Fruit fly (Drosophila melanogaster) whole organism, embryonic: ENCODE data around the gene CG33723.

ENCODE experiments used
- Adf1 ChIP-seq: fragments of 200-800 bp; sonication (Bioruptor generic); IDR thresholded peaks from 2 replicates; pipeline ENCODE4 v1.3.6; 2022; ENCODE audit warnings: missing biosample characterization, missing genetic modification characterization
- Aef1 ChIP-seq: fragments of 200-800 bp; sonication (Bioruptor generic); IDR thresholded peaks from 3 replicates; pipeline ENCODE4 v1.3.6; 2022; ENCODE audit warnings: missing biosample characterization, missing genetic modification characterization
- BEAF-32 ChIP-seq: fragments of 200-800 bp; sonication (Bioruptor generic); optimal IDR thresholded peaks from 3 replicates; lab custom pipeline; 2017; ENCODE audit warnings: missing biosample characterization, missing genetic modification characterization, mild to moderate bottlenecking, moderate library complexity, missing genetic modification reagents
- CG10209 ChIP-seq: fragments of 200-800 bp; sonication (Bioruptor generic); optimal IDR thresholded peaks from 3 replicates; lab custom pipeline; 2017; ENCODE audit warnings: missing biosample characterization, mild to moderate bottlenecking, missing genetic modification characterization, missing genetic modification reagents
- CG10959 ChIP-seq: fragments of 200-800 bp; sonication (Bioruptor generic); IDR thresholded peaks from 2 replicates; pipeline ENCODE4 v1.3.6; 2022; ENCODE audit warnings: missing biosample characterization, missing genetic modification characterization
- CG12155 ChIP-seq: fragments of 200-800 bp; sonication (Bioruptor generic); optimal IDR thresholded peaks from 3 replicates; lab custom pipeline; 2016; ENCODE audit warnings: missing biosample characterization, missing genetic modification characterization
- CG12236 ChIP-seq: fragments of 200-800 bp; sonication (Bioruptor generic); optimal IDR thresholded peaks from 2 replicates; lab custom pipeline; 2016; ENCODE audit warnings: missing biosample characterization, missing genetic modification characterization
- CG12659 ChIP-seq: fragments of 200-800 bp; sonication (Bioruptor generic); optimal IDR thresholded peaks from 3 replicates; lab custom pipeline; 2017; ENCODE audit warnings: mild to moderate bottlenecking, missing biosample characterization, missing genetic modification reagents, missing genetic modification characterization
- CG13287 ChIP-seq: fragments of 200-800 bp; sonication (Bioruptor generic); IDR thresholded peaks from 2 replicates; pipeline ENCODE4 v1.3.6; 2022; ENCODE audit warnings: missing biosample characterization, missing genetic modification characterization; ENCODE audit not compliant: partially characterized antibody
- CG14050 ChIP-seq: fragments of 200-800 bp; sonication (Bioruptor generic); IDR thresholded peaks from 3 replicates; pipeline ENCODE4 v1.3.6; 2022; ENCODE audit warnings: missing biosample characterization, missing genetic modification characterization
- CG15696 ChIP-seq: fragments of 200-800 bp; sonication (Bioruptor generic); optimal IDR thresholded peaks from 2 replicates; lab custom pipeline; 2019; ENCODE audit warnings: missing biosample characterization, mild to moderate bottlenecking, missing genetic modification characterization, moderate library complexity
- CG16813 ChIP-seq: fragments of 200-800 bp; sonication (Bioruptor generic); IDR thresholded peaks from 3 replicates; pipeline ENCODE4 v1.3.6; 2022; ENCODE audit warnings: missing biosample characterization, missing genetic modification characterization; ENCODE audit not compliant: partially characterized antibody
- CG16815 ChIP-seq: fragments of 200-800 bp; sonication (Bioruptor generic); optimal IDR thresholded peaks from 3 replicates; lab custom pipeline; 2017; ENCODE audit warnings: missing biosample characterization, mild to moderate bottlenecking, missing genetic modification characterization
- CG17361 ChIP-seq: fragments of 200-800 bp; sonication (Bioruptor generic); IDR thresholded peaks from 3 replicates; pipeline ENCODE4 v1.3.6; 2022; ENCODE audit warnings: missing biosample characterization, missing genetic modification characterization
- CG17912 ChIP-seq: fragments of 200-800 bp; sonication (Bioruptor generic); optimal IDR thresholded peaks from 2 replicates; lab custom pipeline; 2018; ENCODE audit warnings: missing biosample characterization, mild to moderate bottlenecking, missing genetic modification characterization
- CG2116 ChIP-seq: fragments of 200-800 bp; sonication (Bioruptor generic); optimal IDR thresholded peaks from 3 replicates; lab custom pipeline; 2018; ENCODE audit warnings: missing biosample characterization, mild to moderate bottlenecking, missing genetic modification characterization
- CG3163 ChIP-seq: fragments of 200-800 bp; sonication (Bioruptor generic); optimal IDR thresholded peaks from 3 replicates; lab custom pipeline; 2016; ENCODE audit warnings: missing biosample characterization, missing genetic modification characterization
- CG3281 ChIP-seq: fragments of 200-800 bp; sonication (Bioruptor generic); optimal IDR thresholded peaks from 3 replicates; lab custom pipeline; 2017; ENCODE audit warnings: missing biosample characterization, mild to moderate bottlenecking, missing genetic modification characterization
- CG4730 ChIP-seq: fragments of 200-800 bp; sonication (Bioruptor generic); IDR thresholded peaks from 2 replicates; pipeline ENCODE4 v1.3.6; 2022; ENCODE audit warnings: missing biosample characterization, missing genetic modification characterization
- CG6254 ChIP-seq: fragments of 200-800 bp; sonication (Bioruptor generic); optimal IDR thresholded peaks from 3 replicates; lab custom pipeline; 2017; ENCODE audit warnings: mild to moderate bottlenecking, missing biosample characterization, missing genetic modification reagents, missing genetic modification characterization
- CG6683 ChIP-seq: fragments of 200-800 bp; sonication (Bioruptor generic); optimal IDR thresholded peaks from 2 replicates; lab custom pipeline; 2017; ENCODE audit warnings: missing biosample characterization, mild to moderate bottlenecking, missing genetic modification characterization, missing genetic modification reagents
- CG6854 ChIP-seq: fragments of 200-800 bp; sonication (Bioruptor generic); optimal IDR thresholded peaks from 3 replicates; lab custom pipeline; 2017; ENCODE audit warnings: missing biosample characterization, mild to moderate bottlenecking, missing genetic modification characterization
- CG7271 ChIP-seq: fragments of 200-800 bp; sonication (Bioruptor generic); optimal IDR thresholded peaks from 2 replicates; lab custom pipeline; 2018; ENCODE audit warnings: missing biosample characterization, mild to moderate bottlenecking, missing genetic modification characterization, moderate library complexity
- CG8281 ChIP-seq: fragments of 200-800 bp; sonication (Bioruptor generic); optimal IDR thresholded peaks from 2 replicates; lab custom pipeline; 2018; ENCODE audit warnings: missing biosample characterization, mild to moderate bottlenecking, missing genetic modification characterization, moderate library complexity
- CG9437 ChIP-seq: fragments of 200-800 bp; sonication (Bioruptor generic); optimal IDR thresholded peaks from 2 replicates; lab custom pipeline; 2018; ENCODE audit warnings: missing biosample characterization, mild to moderate bottlenecking, missing genetic modification characterization
- CTCF ChIP-seq: fragments of 200-800 bp; sonication (Bioruptor generic); optimal IDR thresholded peaks from 2 replicates; lab custom pipeline; 2017; ENCODE audit warnings: missing biosample characterization, mild to moderate bottlenecking, missing genetic modification characterization, moderate library complexity
- Dip3 ChIP-seq: fragments of 200-800 bp; sonication (Bioruptor generic); optimal IDR thresholded peaks from 3 replicates; lab custom pipeline; 2016; ENCODE audit warnings: missing biosample characterization, missing genetic modification characterization
- Elba2 ChIP-seq: fragments of 200-800 bp; sonication (Bioruptor generic); optimal IDR thresholded peaks from 3 replicates; lab custom pipeline; 2016; ENCODE audit warnings: missing biosample characterization, missing genetic modification characterization
- Fer1 ChIP-seq: fragments of 200-800 bp; sonication (Bioruptor generic); optimal IDR thresholded peaks from 2 replicates; lab custom pipeline; 2017; ENCODE audit warnings: missing biosample characterization, mild to moderate bottlenecking, missing genetic modification characterization
- Kr ChIP-seq: fragments of 200-800 bp; sonication (Bioruptor generic); optimal IDR thresholded peaks from 2 replicates; lab custom pipeline; 2017; ENCODE audit warnings: missing biosample characterization, mild to moderate bottlenecking, missing genetic modification characterization
- MTF-1 ChIP-seq: fragments of 200-800 bp; sonication (Bioruptor generic); optimal IDR thresholded peaks from 2 replicates; lab custom pipeline; 2018; ENCODE audit warnings: missing biosample characterization, mild to moderate bottlenecking, missing genetic modification characterization, borderline replicate concordance
- Med ChIP-seq: fragments of 200-800 bp; sonication (Bioruptor generic); peaks from one replicate; lab custom pipeline; 2016; ENCODE audit warnings: missing biosample characterization, missing genetic modification characterization, mild to moderate bottlenecking, inconsistent platforms, moderate library complexity
- Opbp ChIP-seq: fragments of 200-800 bp; sonication (Bioruptor generic); IDR thresholded peaks from 3 replicates; pipeline ENCODE4 v1.3.6; 2022; ENCODE audit warnings: missing biosample characterization, missing genetic modification characterization; ENCODE audit not compliant: partially characterized antibody
- Sox102F ChIP-seq: fragments of 200-800 bp; sonication (Bioruptor generic); optimal IDR thresholded peaks from 2 replicates; lab custom pipeline; 2018; ENCODE audit warnings: missing biosample characterization, mild to moderate bottlenecking, missing genetic modification characterization, moderate library complexity
- Sry-δ ChIP-seq: fragments of 200-800 bp; sonication (Bioruptor generic); optimal IDR thresholded peaks from 2 replicates; lab custom pipeline; 2016; ENCODE audit warnings: missing biosample characterization, missing genetic modification characterization
- Ssrp ChIP-seq: fragments of 200-800 bp; sonication (Bioruptor generic); optimal IDR thresholded peaks from 2 replicates; lab custom pipeline; 2018; ENCODE audit warnings: missing biosample characterization, mild to moderate bottlenecking, missing genetic modification characterization, moderate library complexity
- Tbp ChIP-seq: fragments of >200 bp; optimal IDR thresholded peaks from 2 replicates; lab custom pipeline; 2018; ENCODE audit warnings: missing biosample characterization, missing genetic modification characterization
- Vsx1 ChIP-seq: fragments of 200-800 bp; sonication (Bioruptor generic); optimal IDR thresholded peaks from 2 replicates; lab custom pipeline; 2017; ENCODE audit warnings: missing biosample characterization, mild to moderate bottlenecking, missing genetic modification characterization, missing genetic modification reagents
- bsh ChIP-seq, 2 experiments: fragments of 200-800 bp; sonication (Bioruptor generic); optimal IDR thresholded peaks; 2 replicates each; lab custom pipeline; 2017 to 2018; ENCODE audit warnings: mild to moderate bottlenecking in 2 of 2, missing biosample characterization in 2 of 2, missing genetic modification characterization in 2 of 2, moderate library complexity in 1 of 2
- chif ChIP-seq, 2 experiments: fragments of 200-800 bp; sonication (Bioruptor generic); optimal IDR thresholded peaks; 3 replicates each; lab custom pipeline; 2016; ENCODE audit warnings: missing biosample characterization in 2 of 2, missing genetic modification characterization in 2 of 2
- insv ChIP-seq, 2 experiments: fragments of 200-800 bp; sonication (Bioruptor generic); optimal IDR thresholded peaks; 3 replicates each; lab custom pipeline; 2016 to 2018; ENCODE audit warnings: missing biosample characterization in 2 of 2, missing genetic modification characterization in 2 of 2
- klu ChIP-seq: fragments of 200-800 bp; sonication (Bioruptor generic); IDR thresholded peaks from 2 replicates; pipeline ENCODE4 v1.3.6; 2022; ENCODE audit warnings: missing biosample characterization, missing genetic modification characterization
- otp ChIP-seq: fragments of 200-800 bp; sonication (Bioruptor generic); IDR thresholded peaks from 3 replicates; pipeline ENCODE4, ENCODE4 v1.3.6; 2022; ENCODE audit warnings: missing biosample characterization, missing genetic modification characterization
- sc ChIP-seq, 3 experiments: fragments of >200 bp in 2 of 3; fragments of 200-800 bp in 1 of 3; sonication (Bioruptor generic) in 1 of 3; optimal IDR thresholded peaks; 2 replicates in 2 of 3; 3 replicates in 1 of 3; lab custom pipeline; 2017; ENCODE audit warnings: mild to moderate bottlenecking in 1 of 3, missing biosample characterization in 1 of 3, missing genetic modification characterization in 1 of 3, missing genetic modification reagents in 1 of 3
- scrt ChIP-seq: fragments of 200-800 bp; sonication (Bioruptor generic); optimal IDR thresholded peaks from 2 replicates; lab custom pipeline; 2018; ENCODE audit warnings: missing biosample characterization, mild to moderate bottlenecking, missing genetic modification characterization, moderate library complexity
- sisA ChIP-seq: fragments of 200-800 bp; sonication (Bioruptor generic); IDR thresholded peaks from 2 replicates; pipeline ENCODE4 v1.3.6; 2022; ENCODE audit warnings: missing biosample characterization, missing genetic modification characterization
- tin ChIP-seq: fragments of 200-800 bp; sonication (Bioruptor generic); optimal IDR thresholded peaks from 3 replicates; lab custom pipeline; 2016; ENCODE audit warnings: missing biosample characterization, missing genetic modification characterization
- zf30C ChIP-seq: fragments of 200-800 bp; sonication (Bioruptor generic); optimal IDR thresholded peaks from 3 replicates; lab custom pipeline; 2018; ENCODE audit warnings: missing biosample characterization, mild to moderate bottlenecking, missing genetic modification characterization

The CG33723 gene

dm6 chr2L:9449257-9449972 lies 8.9 kb upstream of the CG33723 start (continued):
- TF ChIP-seq Opbp (GFP tag; lab: Robert Waterston, UW) (peak; percentile 74), CG16815 (GFP tag; lab: Kevin White, UChicago) (peak; percentile 95), MTF-1 (GFP tag; lab: Kevin White, UChicago) (peak; percentile 18), Elba2 (peak; percentile 87), CG17912 (GFP tag; lab: Kevin White, UChicago) (peak; percentile 78), Ssrp (tag; lab: Kevin White, UChicago) (peak; percentile 99), Med (peak; percentile 94), klu (GFP tag; lab: Robert Waterston, UW) (peak; percentile 96; the same call in 1 of the 2 replicates), CG12155 (GFP tag; lab: Kevin White, UChicago) (peak; percentile 94), CG17361 (peak; percentile 92), CG10209 (GFP tag; lab: Kevin White, UChicago) (peak; percentile 98), bsh (GFP tag; optimal IDR thresholded peaks at IDR 0.05; lab: Kevin White, UChicago) (peak; percentile 89 to 94), CG6683 (peak; percentile 89), sisA (GFP tag; lab: Robert Waterston, UW) (peak; percentile 95), Adf1 (peak; percentile 78), CG10959 (peak; percentile 89), CG6254 (GFP tag; lab: Kevin White, UChicago) (peak; percentile 98), CG3281 (GFP tag; lab: Kevin White, UChicago) (peak; percentile 93), Sox102F (GFP tag; lab: Kevin White, UChicago) (peak; percentile 88), CG3163 (GFP tag; lab: Kevin White, UChicago) (peak; percentile 93), Vsx1 (GFP tag; lab: Kevin White, UChicago) (peak; percentile 92), CG2116 (GFP tag; lab: Kevin White, UChicago) (peak; percentile 77), CG9437 (peak; percentile 87), scrt (GFP tag; lab: Kevin White, UChicago) (peak; percentile 88), CG8281 (tag; lab: Kevin White, UChicago) (peak; percentile 86), insv (GFP tag; optimal IDR thresholded peaks at IDR 0.05; lab: Kevin White, UChicago) (peak in 1 of 2 experiments; percentile 79), CG12236 (GFP tag; lab: Kevin White, UChicago) (peak; percentile 72), CG14050 (GFP tag; lab: Robert Waterston, UW) (peak; percentile 92), CG15696 (tag; lab: Kevin White, UChicago) (peak; percentile 98), CTCF (GFP tag; lab: Kevin White, UChicago) (peak; percentile 52), Tbp (GFP tag; lab: Kevin White, UChicago) (no peak), CG7271 (tag; lab: Kevin White, UChicago) (peak; percentile 75), CG4730 (GFP tag; lab: Robert Waterston, UW) (peak; percentile 89), CG6854 (peak; percentile 94), sc (optimal IDR thresholded peaks at IDR 0.05; lab: Kevin White, UChicago) (no peak), sc (GFP tag; optimal IDR thresholded peaks at IDR 0.05; lab: Kevin White, UChicago) (peak; percentile 96), Dip3 (peak; percentile 87), CG13287 (GFP tag; lab: Robert Waterston, UW) (peak; percentile 35; the same call in 1 of the 2 replicates), BEAF-32 (GFP tag; lab: Kevin White, UChicago) (peak; percentile 29), Kr (GFP tag; lab: Kevin White, UChicago) (peak; percentile 91), Sry-δ (GFP tag; lab: Kevin White, UChicago) (no peak), CG12659 (GFP tag; lab: Kevin White, UChicago) (peak; percentile 97), CG16813 (peak; percentile 37; the same call in 1 of the 3 replicates), chif (GFP tag; optimal IDR thresholded peaks at IDR 0.05; lab: Kevin White, UChicago) (peak; percentile 62 to 85), Aef1 (GFP tag; lab: Robert Waterston, UW) (peak; percentile 91), tin (GFP tag; lab: Kevin White, UChicago) (peak; percentile 97), zf30C (GFP tag; lab: Kevin White, UChicago) (peak; percentile 100), Fer1 (GFP tag; lab: Kevin White, UChicago) (peak; percentile 96), otp (peak; percentile 90)
